Comparison of ENCODE assay signal across 1 worm cellular context in the genomic region with DNA sequence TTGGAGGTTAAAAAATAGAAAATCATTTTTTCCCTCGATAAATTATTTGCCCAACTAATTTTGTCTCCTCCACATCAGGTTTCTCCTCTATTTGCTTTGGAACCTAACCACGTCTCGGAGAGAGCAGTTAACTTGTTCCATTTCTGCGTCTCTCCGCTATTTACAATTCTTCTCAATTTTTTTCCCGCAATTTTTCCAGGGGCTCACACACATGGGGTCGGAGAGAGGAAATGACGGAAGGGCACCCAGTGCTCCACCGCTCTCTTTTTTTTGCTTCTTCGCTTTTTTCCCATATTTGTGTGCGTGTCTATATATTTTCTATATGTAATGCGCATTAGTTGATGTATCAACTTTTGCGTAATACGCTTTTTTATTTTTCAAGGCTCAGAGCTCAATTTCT.
TF ChIP-seq lines count a peak whose summit lies in the region.

No protein-coding gene starts in this region.

TF ChIP-seq in whole organism, L1 larva, 84 proteins besides CTCF, POLR2A, EP300 and RAD21 (continued from another document):
- no peak for TF ChIP-seq nhr-84 (tag; optimal IDR thresholded peaks at IDR 0.05; lab: Kevin White, UChicago)
- TF ChIP-seq aly-2 (tag; optimal IDR thresholded peaks at IDR 0.05; lab: Kevin White, UChicago) = no peak
- peak; percentile 38 for TF ChIP-seq swsn-7 (tag; optimal IDR thresholded peaks at IDR 0.05; lab: Kevin White, UChicago)
- TF ChIP-seq lir-3 (tag; optimal IDR thresholded peaks at IDR 0.05; lab: Kevin White, UChicago; ENCODE audit: poor library complexity) = no peak
- TF ChIP-seq ztf-11 (tag; optimal IDR thresholded peaks at IDR 0.05; lab: Kevin White, UChicago) = no peak
- no peak for TF ChIP-seq nhr-11 (tag; optimal IDR thresholded peaks at IDR 0.05; lab: Kevin White, UChicago)
- no peak for TF ChIP-seq ceh-90 (tag; optimal IDR thresholded peaks at IDR 0.05; lab: Kevin White, UChicago)
- no peak for TF ChIP-seq zip-4 (GFP tag; optimal IDR thresholded peaks at IDR 0.05; lab: Kevin White, UChicago)
- no peak for TF ChIP-seq isw-1 (GFP tag; IDR thresholded peaks at IDR 0.05; lab: Robert Waterston, UW)
